Worm (Caenorhabditis elegans) whole organism, midembryonic: ENCODE measurements around the gene C25E10.16.

Experiments
- T22C8.4 ChIP-seq: fragments of 200-800 bp; sonication (Bioruptor generic); IDR thresholded peaks from 2 replicates; pipeline ENCODE4 v1.3.6; 2022; ENCODE audit warnings: missing genetic modification characterization, missing compliant biosample characterization
- cog-1 ChIP-seq: sonication (generic microtip); optimal IDR thresholded peaks from 2 replicates; lab custom pipeline; 2016; ENCODE audit warnings: missing genetic modification characterization, missing compliant biosample characterization
- flt-1 ChIP-seq: fragments of 200-800 bp; sonication (Bioruptor generic); IDR thresholded peaks from 2 replicates; pipeline ENCODE4 v1.3.6; 2022; ENCODE audit warnings: missing genetic modification characterization, missing compliant biosample characterization
- klf-2 ChIP-seq: fragments of 200-800 bp; sonication (Bioruptor generic); conservative IDR thresholded peaks from 2 replicates; pipeline ENCODE4 v1.3.6; 2022; ENCODE audit warnings: missing genetic modification reagents, missing genetic modification characterization, missing compliant biosample characterization
- med-1 ChIP-seq: sonication (generic microtip); optimal IDR thresholded peaks from 2 replicates; lab custom pipeline; 2017; ENCODE audit warnings: missing genetic modification characterization, mild to moderate bottlenecking, missing compliant biosample characterization, antibody characterized with exemption, missing genetic modification reagents; ENCODE audit not compliant: insufficient read depth
- ref-1 ChIP-seq: fragments of 200-800 bp; sonication (Bioruptor generic); conservative IDR thresholded peaks from 2 replicates; pipeline ENCODE4 v1.3.6; 2022; ENCODE audit warnings: missing genetic modification reagents, missing genetic modification characterization, missing compliant biosample characterization
- tab-1 ChIP-seq: fragments of 200-800 bp; sonication (Bioruptor generic); IDR thresholded peaks from 2 replicates; pipeline ENCODE4 v1.3.6; 2022; ENCODE audit warnings: missing genetic modification characterization, missing compliant biosample characterization
- ztf-23 ChIP-seq: fragments of 200-800 bp; sonication (Bioruptor generic); IDR thresholded peaks from 2 replicates; pipeline ENCODE4 v1.3.6; 2022; ENCODE audit warnings: missing genetic modification reagents, missing genetic modification characterization, missing compliant biosample characterization
- ztf-29 ChIP-seq: fragments of 200-800 bp; sonication (Bioruptor generic); IDR thresholded peaks from 2 replicates; pipeline ENCODE4 v1.3.6; 2022; ENCODE audit warnings: missing genetic modification reagents, missing genetic modification characterization, missing compliant biosample characterization

Gene C25E10.16

DNA sequence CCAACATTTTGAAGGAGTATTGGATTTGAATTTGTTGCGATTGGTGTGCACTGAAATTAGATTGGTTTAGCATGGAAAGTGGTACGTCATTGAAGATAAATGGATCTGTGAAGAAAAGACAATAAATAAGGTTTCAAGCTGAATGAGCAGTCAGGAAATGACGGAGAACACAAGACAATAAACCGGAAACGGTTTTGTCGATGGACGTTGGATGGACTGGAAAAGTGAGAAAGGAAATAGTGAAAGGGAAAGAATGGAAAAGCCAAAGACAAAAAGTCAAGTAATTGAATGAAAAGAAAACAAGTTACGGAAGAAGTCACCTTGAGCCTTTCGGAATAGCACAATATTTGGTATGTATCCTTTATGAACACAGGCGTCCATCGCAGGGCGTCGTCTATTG, 16.9 kb upstream of the C25E10.16 start, which contains the start of gene T27E4.7:
Gene T27E4.7 (minus strand): TSS at position 50 of the 400 bp plus-strand sequence.
- TF ChIP-seq klf-2 (GFP tag; lab: Robert Waterston, UW): no peak
- no peak for TF ChIP-seq ztf-23 (GFP tag; lab: Robert Waterston, UW)
- no peak for TF ChIP-seq ref-1 (GFP tag; lab: Robert Waterston, UW)
- TF ChIP-seq tab-1 (GFP tag; lab: Robert Waterston, UW): no peak
- no peak for TF ChIP-seq ztf-29 (GFP tag; lab: Robert Waterston, UW)
- no peak for TF ChIP-seq med-1 (GFP tag; lab: Kevin White, UChicago)
- TF ChIP-seq T22C8.4 (GFP tag; lab: Robert Waterston, UW): no peak
- no peak for TF ChIP-seq cog-1 (tag; lab: Kevin White, UChicago)
- TF ChIP-seq flt-1 (GFP tag; lab: Robert Waterston, UW): no peak

- TF ChIP-seq med-1 (GFP tag; lab: Kevin White, UChicago) (no peak), flt-1 (GFP tag; lab: Robert Waterston, UW) (no peak), T22C8.4 (GFP tag; lab: Robert Waterston, UW) (no peak), ztf-29 (GFP tag; lab: Robert Waterston, UW) (no peak), ref-1 (GFP tag; lab: Robert Waterston, UW) (no peak), tab-1 (GFP tag; lab: Robert Waterston, UW) (no peak), ztf-23 (GFP tag; lab: Robert Waterston, UW) (no peak), cog-1 (tag; lab: Kevin White, UChicago) (no peak)
Measured at ce11 chrV:9075827-9076226, 16.5 kb upstream of the C25E10.16 start.

- TF ChIP-seq ztf-23 (GFP tag; lab: Robert Waterston, UW): no peak
- TF ChIP-seq tab-1 (GFP tag; lab: Robert Waterston, UW): no peak
- TF ChIP-seq klf-2 (GFP tag; lab: Robert Waterston, UW): no peak
- TF ChIP-seq T22C8.4 (GFP tag; lab: Robert Waterston, UW): no peak
- no peak for TF ChIP-seq med-1 (GFP tag; lab: Kevin White, UChicago)
- TF ChIP-seq flt-1 (GFP tag; lab: Robert Waterston, UW): no peak
- TF ChIP-seq ztf-29 (GFP tag; lab: Robert Waterston, UW): no peak
Measured at ce11 chrV:9074360-9074834, 15.0 kb upstream of the C25E10.16 start.

DNA sequence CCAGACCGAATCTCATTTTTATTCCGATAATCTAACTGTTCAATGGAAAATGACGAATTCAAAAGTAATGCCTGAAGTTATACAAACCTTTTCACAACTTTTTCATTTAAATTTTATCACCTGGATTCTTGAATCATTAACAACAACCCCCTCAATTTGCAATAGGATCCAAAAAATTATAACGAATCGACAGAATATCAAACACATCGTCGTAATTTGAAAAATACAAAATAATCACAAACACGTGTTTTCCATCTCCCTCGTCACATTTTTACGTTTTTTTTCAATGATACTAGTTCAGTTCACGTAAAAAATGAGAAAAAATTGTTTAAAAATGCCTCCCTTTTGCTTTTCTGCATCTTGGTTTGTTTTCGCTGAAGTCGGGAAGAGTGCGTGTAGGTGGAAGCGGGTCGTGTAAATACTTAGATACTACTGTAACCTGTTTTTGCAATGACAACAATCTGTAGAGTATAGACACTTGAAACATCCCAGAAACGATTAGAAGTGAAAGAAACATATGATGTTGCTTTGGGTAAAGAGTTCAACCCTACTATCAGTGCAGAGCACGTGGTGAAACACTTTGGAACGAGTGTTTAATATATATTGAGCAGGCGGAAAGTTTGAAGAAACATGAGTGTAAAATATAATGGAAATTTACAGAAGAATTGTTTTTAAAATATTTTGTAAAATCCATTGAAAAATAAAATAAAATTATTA, 14.1 kb upstream of the C25E10.16 start, which contains the start of gene oac-50:
Gene oac-50 (minus strand): TSS at position 219 of the 717 bp plus-strand sequence.
- TF ChIP-seq T22C8.4 (GFP tag; lab: Robert Waterston, UW) (no peak), med-1 (GFP tag; lab: Kevin White, UChicago) (no peak), cog-1 (tag; lab: Kevin White, UChicago) (no peak), flt-1 (GFP tag; lab: Robert Waterston, UW) (no peak), ztf-23 (GFP tag; lab: Robert Waterston, UW) (no peak), ztf-29 (GFP tag; lab: Robert Waterston, UW) (no peak), tab-1 (GFP tag; lab: Robert Waterston, UW) (no peak), ref-1 (GFP tag; lab: Robert Waterston, UW) (no peak), klf-2 (GFP tag; lab: Robert Waterston, UW) (no peak)

DNA sequence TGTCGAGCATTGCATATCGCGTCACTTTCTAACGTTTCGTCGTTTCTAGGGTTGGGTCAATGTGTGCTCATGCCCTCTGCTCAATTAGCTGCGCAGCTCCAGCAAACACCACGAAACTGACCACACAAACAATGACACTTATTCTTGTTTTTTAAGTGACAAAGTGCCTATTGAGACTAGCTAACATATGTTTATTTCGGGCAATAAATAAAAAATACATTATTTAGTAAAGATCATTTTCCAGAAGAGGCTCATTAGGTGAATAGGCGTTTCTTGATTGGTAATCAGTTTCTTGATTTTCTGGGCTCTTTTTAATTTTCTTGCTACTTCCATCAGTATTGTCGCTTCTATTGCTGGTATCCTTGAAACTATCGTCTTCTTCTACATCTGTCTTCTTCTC, 10.3 kb upstream of the C25E10.16 start, which contains the start of gene T27E4.5:
Gene T27E4.5 (minus strand): TSS at position 101 of the 400 bp plus-strand sequence.
- TF ChIP-seq flt-1 (GFP tag; lab: Robert Waterston, UW) (no peak), ztf-23 (GFP tag; lab: Robert Waterston, UW) (no peak)

DNA sequence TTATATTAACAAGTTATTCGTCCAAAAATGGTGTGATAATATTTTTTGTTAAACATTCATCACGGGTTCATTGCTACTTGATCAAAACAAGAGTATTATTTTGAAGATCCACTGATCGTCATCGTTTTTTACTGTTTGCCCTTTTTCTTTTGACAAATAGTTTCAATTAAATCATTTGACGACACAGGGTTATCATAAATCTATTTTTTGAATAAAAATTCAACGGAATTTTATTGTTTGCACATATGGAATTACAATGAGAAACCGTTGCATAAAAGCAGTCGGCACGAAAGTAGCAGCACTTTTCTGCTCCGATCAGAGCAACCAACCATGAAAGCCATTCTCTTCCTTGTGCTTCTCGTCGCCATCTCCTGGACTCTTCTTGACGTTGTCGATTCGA, 8.3 kb upstream of the C25E10.16 start, which contains the start of gene fip-2:
Gene fip-2 (plus strand): TSS at position 301 of the 400 bp plus-strand sequence.
- no peak for TF ChIP-seq ztf-29 (GFP tag; lab: Robert Waterston, UW)
- no peak for TF ChIP-seq cog-1 (tag; lab: Kevin White, UChicago)
- no peak for TF ChIP-seq T22C8.4 (GFP tag; lab: Robert Waterston, UW)
- no peak for TF ChIP-seq klf-2 (GFP tag; lab: Robert Waterston, UW)
- no peak for TF ChIP-seq ztf-23 (GFP tag; lab: Robert Waterston, UW)
- no peak for TF ChIP-seq med-1 (GFP tag; lab: Kevin White, UChicago)
- TF ChIP-seq flt-1 (GFP tag; lab: Robert Waterston, UW): no peak
- TF ChIP-seq ref-1 (GFP tag; lab: Robert Waterston, UW): no peak
- TF ChIP-seq tab-1 (GFP tag; lab: Robert Waterston, UW): no peak

ce11 chrV:9065915-9066314, 6.5 kb upstream of the C25E10.16 start:
- TF ChIP-seq ztf-29 (GFP tag; lab: Robert Waterston, UW) (no peak), T22C8.4 (GFP tag; lab: Robert Waterston, UW) (no peak), ref-1 (GFP tag; lab: Robert Waterston, UW) (no peak), med-1 (GFP tag; lab: Kevin White, UChicago) (no peak)

DNA sequence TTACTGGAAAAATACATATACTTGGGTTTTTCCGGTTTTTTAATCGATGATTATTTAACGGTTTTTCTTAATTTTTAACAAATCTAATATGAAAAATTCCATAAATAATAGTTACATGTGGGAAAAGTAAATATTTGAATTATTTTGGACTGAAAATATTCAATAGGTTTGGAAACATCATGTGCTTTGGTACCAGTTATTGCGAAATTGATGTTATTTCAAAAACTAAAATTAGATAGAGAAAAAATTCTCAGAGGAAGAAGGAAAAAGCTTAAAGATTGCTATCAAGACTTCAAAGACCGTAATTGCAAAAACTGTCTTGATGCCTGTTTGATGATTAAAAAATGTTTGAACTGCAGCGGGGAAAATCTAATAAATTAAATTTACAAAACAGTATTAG, 5.6 kb upstream of the C25E10.16 start:
- TF ChIP-seq ztf-23 (GFP tag; lab: Robert Waterston, UW) (no peak), cog-1 (tag; lab: Kevin White, UChicago) (no peak), klf-2 (GFP tag; lab: Robert Waterston, UW) (no peak), flt-1 (GFP tag; lab: Robert Waterston, UW) (no peak), tab-1 (GFP tag; lab: Robert Waterston, UW) (no peak), ztf-29 (GFP tag; lab: Robert Waterston, UW) (no peak), ref-1 (GFP tag; lab: Robert Waterston, UW) (no peak), med-1 (GFP tag; lab: Kevin White, UChicago) (no peak), T22C8.4 (GFP tag; lab: Robert Waterston, UW) (no peak)

DNA sequence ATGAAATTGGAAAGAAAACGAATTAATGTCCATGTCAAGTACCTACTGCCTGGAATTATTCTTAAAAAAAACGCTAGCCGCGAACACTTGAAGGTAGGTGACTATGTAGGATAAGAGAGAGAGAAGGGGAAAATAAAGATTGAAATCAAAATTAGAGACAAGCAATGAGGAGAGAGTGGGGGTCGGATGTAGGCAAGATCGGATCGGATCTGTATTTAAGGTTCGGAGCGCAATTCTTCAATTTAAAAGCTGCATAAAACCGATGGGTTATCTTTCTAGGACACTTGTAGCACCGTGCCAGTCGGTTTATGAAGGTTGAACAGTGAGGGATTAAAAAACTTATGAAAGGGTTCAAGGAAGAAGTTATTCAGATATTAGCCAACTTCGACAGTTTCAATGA, 3.8 kb upstream of the C25E10.16 start:
- TF ChIP-seq klf-2 (GFP tag; lab: Robert Waterston, UW) (no peak), cog-1 (tag; lab: Kevin White, UChicago) (no peak), flt-1 (GFP tag; lab: Robert Waterston, UW) (no peak), ztf-29 (GFP tag; lab: Robert Waterston, UW) (no peak)
